Fruit fly (Drosophila melanogaster): ENCODE results near the gene CG5902.

Gene CG5902

DNA sequence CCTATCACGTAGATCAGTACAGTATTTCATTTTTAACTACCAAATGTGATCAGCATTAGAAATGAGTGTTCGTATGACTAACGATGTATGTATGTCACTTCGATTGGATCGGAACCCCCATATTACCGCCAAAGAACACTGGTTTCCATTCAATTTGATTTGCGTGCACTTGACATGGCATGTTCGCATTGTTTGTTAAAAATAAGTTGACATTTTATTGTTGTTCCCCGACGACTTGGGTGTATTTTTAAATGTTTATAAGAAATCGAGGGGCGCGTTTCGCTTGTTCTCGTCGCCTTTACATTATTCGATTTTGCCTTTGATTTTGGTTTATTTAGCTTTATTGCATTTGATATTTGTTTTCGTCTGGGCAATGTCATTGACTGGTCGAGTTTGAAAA is 29.0 kb downstream of the CG5902 start:
- TF ChIP-seq h (optimal IDR thresholded peaks at IDR 0.05) (no peak), insv (optimal IDR thresholded peaks at IDR 0.05) (no peak), Sin3A (optimal IDR thresholded peaks at IDR 0.05) (no peak), Myc (optimal IDR thresholded peaks at IDR 0.05) (no peak), psq (optimal IDR thresholded peaks at IDR 0.05) (no peak), ttk (optimal IDR thresholded peaks at IDR 0.05) (no peak)

DNA sequence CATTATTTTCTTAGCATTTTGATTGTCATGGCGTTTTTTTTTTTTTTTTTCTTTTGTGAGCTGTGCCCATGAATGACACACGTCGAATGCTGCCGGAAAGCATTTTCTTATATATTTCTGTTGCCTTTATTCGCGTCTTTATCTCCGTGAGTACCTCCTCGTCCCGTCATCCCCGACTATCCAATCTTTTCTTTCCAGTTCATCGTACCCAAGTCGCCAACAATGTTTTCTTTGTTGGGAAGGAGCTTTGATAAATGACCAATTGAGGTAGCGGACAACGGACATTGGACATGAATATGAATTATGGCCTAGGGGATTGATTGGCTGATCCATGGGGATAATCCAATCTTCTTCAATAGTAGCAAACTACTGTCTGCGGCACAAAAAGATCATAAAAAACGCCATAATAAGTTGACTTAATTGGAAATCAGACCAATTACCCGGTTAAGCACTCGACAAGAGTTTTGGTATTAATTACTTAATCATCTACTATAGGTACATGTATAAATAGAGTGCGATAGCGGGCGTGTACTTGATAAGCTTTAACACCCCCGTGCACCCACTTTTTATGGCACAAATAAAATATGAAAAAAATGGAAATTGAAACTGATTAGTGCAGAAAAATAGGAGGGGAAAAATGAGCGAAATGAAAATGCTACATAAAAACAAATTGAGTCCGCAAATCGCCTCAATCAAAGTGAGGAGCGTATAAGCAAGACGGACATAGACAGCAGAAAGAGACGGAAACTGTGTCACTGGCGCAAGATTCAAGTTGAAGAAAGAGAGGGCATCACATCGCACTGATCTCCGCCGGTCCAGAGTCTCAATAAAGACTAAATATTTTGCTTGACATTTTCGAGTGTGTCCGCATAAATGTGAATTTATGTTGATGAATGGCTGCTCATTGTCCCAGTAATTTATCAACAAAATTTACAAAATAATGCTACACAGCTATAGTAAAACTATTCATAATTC is 29.8 kb downstream of the CG5902 start:
- TF ChIP-seq insv (optimal IDR thresholded peaks at IDR 0.05) (no peak), ttk (optimal IDR thresholded peaks at IDR 0.05) (no peak), h (optimal IDR thresholded peaks at IDR 0.05) (no peak), Sin3A (optimal IDR thresholded peaks at IDR 0.05) (no peak), psq (optimal IDR thresholded peaks at IDR 0.05) (no peak), Myc (optimal IDR thresholded peaks at IDR 0.05) (no peak)

DNA sequence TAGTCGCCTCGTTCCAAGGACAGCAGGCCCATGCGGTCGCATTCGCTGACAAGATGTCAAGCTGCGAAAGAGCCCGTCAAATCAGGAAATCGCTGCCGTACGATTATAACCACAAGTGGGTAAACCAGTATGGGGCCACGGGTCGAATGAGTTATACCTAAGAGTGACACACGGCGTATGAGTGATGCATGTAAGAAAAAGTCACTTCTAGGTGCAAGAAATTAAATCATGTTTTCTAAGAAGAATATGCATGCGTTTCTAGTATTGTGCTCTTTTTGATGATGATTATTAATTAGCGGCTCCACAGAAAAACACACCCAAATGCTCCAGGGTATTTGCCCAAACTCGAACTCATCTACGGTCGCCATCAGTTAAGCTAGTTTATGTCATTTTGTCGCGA is 31.2 kb downstream of the CG5902 start:
- TF ChIP-seq Myc (optimal IDR thresholded peaks at IDR 0.05) (no peak), psq (optimal IDR thresholded peaks at IDR 0.05) (no peak), ttk (optimal IDR thresholded peaks at IDR 0.05) (no peak), Sin3A (optimal IDR thresholded peaks at IDR 0.05) (no peak), h (optimal IDR thresholded peaks at IDR 0.05) (no peak), insv (optimal IDR thresholded peaks at IDR 0.05) (no peak)

DNA sequence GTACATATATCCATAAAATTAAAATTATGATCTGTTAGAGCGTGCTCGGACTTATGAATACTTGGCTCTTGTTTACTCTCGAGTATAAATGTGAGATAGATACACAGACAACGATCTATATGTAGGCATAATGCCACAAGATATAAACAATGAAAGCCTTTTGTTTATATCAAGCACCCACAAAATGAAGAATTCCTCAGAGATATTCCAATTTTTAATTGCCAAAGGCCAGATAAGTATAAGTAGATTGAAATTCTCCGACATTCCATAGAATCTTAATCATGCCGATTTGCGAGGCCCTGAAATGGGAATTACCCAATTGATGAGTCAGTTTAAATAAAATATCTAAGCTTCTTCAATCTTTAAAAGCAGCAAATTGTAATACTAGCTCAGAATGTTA is 35.5 kb downstream of the CG5902 start:
- TF ChIP-seq ttk (optimal IDR thresholded peaks at IDR 0.05), result no peak
- TF ChIP-seq Sin3A (optimal IDR thresholded peaks at IDR 0.05), result no peak
- TF ChIP-seq h (optimal IDR thresholded peaks at IDR 0.05), result no peak
- TF ChIP-seq Myc (optimal IDR thresholded peaks at IDR 0.05), result no peak
- TF ChIP-seq psq (optimal IDR thresholded peaks at IDR 0.05), result no peak
- TF ChIP-seq insv (optimal IDR thresholded peaks at IDR 0.05), result no peak

DNA sequence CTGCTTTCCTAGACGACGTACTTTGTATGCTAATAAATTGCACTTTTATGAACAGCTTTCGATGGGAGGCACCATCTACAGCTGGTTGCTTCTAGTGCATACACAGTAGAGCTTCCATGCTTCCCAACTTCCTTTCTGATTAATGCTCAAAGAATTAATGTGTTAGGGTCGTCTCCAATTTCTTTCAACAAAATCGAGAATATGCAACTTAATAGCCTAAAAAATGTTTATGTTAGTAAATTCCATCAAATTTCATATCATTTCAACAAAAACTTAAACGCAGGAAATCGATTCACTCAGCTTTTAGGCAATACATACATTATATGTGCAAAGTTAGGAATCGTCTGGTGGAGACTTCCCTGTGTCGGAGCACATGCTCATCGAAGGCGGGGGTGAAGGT is 37.7 kb downstream of the CG5902 start:
- TF ChIP-seq h (optimal IDR thresholded peaks at IDR 0.05), result no peak
- no peak for TF ChIP-seq Sin3A (optimal IDR thresholded peaks at IDR 0.05)
- TF ChIP-seq ttk (optimal IDR thresholded peaks at IDR 0.05), result no peak
- no peak for TF ChIP-seq psq (optimal IDR thresholded peaks at IDR 0.05)
- no peak for TF ChIP-seq insv (optimal IDR thresholded peaks at IDR 0.05)
- TF ChIP-seq Myc (optimal IDR thresholded peaks at IDR 0.05), result no peak

DNA sequence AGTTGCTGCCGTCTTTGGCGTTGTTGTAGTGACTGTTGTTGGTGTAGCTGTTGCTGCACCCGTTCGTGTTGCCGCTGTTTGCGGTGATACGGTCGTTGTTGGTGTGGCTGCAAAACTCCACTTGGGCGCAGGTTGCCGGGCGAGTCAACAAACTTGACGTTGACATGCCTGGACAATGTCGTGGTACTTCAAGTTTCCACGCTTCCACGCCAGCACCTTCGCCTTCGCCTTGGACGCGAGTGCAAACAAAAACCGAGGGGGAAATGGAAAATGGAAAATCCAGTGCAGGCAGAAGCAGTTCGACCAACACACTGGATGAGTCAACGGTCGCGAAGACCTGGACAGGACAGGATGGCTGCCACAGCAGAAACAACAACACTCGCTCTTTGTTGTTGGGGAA is 38.2 kb downstream of the CG5902 start:
- TF ChIP-seq ttk (optimal IDR thresholded peaks at IDR 0.05) (peak; percentile 87), h (optimal IDR thresholded peaks at IDR 0.05) (no peak), Sin3A (optimal IDR thresholded peaks at IDR 0.05) (no peak)

DNA sequence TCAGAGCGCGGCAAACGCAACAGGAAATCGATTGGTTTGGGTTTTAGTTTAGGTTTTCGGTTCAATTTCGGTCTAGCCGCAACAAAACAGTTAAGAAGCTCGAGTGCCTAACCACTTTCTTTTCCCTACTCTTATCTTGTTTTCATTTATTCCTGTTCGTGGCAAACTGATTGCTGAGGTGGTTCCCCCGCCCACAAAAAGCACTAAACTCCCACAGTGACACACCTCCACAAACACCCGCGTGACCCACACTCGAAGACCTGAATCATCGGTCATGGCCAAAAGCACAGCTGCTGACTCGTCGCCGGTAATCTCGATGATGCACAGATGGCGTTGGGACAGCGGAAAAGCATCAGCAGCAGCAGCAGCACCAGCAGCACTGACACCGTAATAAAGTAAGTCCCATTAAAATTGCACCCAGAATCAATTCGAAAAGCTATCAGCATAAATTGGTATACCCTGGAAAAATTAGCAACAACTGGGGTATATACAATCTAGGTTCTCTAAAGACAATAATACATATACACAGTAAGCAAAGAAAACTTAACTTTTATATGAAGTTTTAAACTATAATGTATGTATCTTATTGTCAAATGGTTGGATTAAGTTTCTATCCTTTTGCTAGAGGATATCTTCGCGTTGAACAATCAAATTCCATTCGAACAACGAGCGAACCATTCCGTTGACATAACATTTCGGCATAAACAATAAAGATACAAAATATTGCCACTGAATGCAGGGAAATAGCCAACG is 39.4 kb downstream of the CG5902 start:
- TF ChIP-seq Myc (optimal IDR thresholded peaks at IDR 0.05), result no peak
- TF ChIP-seq h (optimal IDR thresholded peaks at IDR 0.05), result no peak
- no peak for TF ChIP-seq ttk (optimal IDR thresholded peaks at IDR 0.05)
- no peak for TF ChIP-seq psq (optimal IDR thresholded peaks at IDR 0.05)

DNA sequence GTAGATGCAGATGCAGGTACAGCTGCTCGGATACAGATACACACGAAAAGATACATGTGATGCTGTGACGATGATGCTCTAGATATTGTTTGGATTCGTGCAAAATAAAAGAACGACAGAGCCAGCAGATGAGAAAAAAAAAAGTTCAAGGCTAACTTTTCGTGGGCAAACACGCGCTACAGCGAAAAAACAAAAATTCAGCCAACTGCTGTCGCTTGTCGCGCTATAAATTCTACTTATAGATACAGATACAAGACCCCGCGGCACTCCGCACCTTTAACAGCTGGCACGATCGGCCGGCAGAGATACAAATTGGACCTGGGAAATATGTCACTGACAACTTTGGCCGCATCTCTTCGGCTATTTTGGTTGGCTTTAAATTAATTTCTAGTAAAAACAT is 40.1 kb downstream of the CG5902 start:
- no peak for TF ChIP-seq psq (optimal IDR thresholded peaks at IDR 0.05)
- no peak for TF ChIP-seq Myc (optimal IDR thresholded peaks at IDR 0.05)
- TF ChIP-seq ttk (optimal IDR thresholded peaks at IDR 0.05), result no peak
- TF ChIP-seq Sin3A (optimal IDR thresholded peaks at IDR 0.05), result no peak
- TF ChIP-seq h (optimal IDR thresholded peaks at IDR 0.05), result no peak

DNA sequence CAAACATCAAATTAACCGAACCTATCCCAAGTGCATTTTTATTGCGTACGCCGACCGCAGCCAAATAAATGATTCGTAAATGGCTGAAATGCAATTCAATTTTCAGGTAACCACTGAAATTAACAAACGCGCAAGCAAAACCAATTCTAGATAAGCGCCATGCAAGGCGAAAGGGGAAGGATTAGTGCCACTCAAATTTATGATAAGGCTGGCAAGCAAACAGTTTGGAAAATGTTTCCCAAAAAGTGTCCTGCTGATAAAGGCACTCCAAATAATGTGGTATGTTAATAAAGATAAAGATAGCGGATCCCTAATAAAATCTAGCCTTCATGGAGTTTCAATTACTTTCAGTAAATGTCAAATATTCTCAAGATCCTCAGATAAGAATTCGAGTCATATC is 40.8 kb downstream of the CG5902 start:
- TF ChIP-seq insv (optimal IDR thresholded peaks at IDR 0.05) (no peak), h (optimal IDR thresholded peaks at IDR 0.05) (no peak), Sin3A (optimal IDR thresholded peaks at IDR 0.05) (no peak), ttk (optimal IDR thresholded peaks at IDR 0.05) (no peak), psq (optimal IDR thresholded peaks at IDR 0.05) (no peak), Myc (optimal IDR thresholded peaks at IDR 0.05) (no peak)

DNA sequence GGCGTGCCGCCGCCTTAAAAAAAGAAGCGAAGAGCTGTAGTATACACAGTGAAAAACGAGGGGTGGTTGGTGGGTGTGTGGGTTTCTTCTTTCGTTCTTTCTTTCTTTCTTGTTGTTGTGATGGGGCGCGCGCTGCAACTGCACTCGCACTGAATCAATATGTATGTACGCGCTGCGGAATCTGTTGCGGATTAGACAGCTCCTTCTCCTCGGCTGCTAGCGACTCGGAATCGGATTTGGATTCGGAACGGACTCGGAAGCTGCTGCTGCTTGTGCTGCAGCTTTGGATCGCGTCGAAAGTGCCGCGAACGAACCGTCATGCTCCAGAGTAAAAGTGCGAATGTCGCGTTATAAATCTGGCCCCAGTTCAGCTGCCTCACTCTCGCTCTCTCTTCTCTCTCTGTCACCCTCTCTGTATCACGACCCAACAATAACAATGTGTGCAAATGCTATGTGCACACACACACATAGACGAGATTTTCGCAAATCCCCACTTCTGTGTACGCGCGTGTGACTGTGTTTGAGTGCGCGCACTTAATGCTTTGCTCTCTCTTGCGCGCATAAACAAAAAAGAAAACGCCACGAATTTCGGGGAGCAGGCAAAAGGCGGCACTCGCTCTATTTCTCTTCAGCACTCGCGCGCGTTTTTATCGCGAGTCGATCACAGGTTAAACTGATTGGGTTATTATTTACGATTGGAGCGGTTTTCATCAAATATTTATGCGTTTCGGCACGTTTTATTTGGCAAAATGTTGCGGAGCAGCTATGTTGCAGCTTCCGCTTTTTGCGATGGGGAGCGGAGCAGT is 44.8 kb downstream of the CG5902 start:
- TF ChIP-seq ttk (optimal IDR thresholded peaks at IDR 0.05) (no peak), Sin3A (optimal IDR thresholded peaks at IDR 0.05) (no peak), psq (optimal IDR thresholded peaks at IDR 0.05) (no peak), insv (optimal IDR thresholded peaks at IDR 0.05) (no peak), h (optimal IDR thresholded peaks at IDR 0.05) (no peak)

DNA sequence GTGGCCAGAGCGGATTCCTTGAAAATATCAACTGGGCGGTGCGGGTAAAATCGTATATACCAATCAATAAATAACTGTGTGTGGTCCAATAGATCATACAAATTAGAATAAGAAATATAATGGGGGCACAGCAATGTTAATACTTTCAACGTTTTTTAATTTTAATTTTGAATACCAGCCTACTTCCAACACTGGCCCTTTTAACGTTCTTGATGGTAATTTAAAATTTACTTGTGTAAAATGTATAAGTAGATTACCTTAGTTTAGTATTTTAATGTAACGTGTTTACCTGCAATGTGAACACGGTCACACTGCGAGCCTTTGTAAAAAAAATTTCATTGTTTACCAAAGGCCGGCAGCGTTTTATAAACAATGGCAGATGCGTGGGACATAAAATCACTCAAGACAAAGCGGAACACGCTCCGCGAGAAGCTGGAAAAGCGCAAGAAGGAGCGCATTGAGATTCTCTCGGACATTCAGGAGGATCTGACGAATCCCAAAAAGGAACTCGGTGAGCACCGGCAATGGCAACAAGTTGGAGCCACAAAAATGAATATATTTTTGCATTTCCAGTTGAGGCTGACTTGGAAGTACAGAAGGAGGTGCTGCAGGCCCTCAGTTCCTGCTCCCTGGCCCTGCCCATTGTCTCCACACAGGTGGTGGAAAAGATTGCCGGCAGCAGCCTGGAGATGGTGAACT is 45.5 kb downstream of the CG5902 start, which contains the start of the genes KrT95D and Mettl3:
Gene KrT95D, minus strand, starts transcription at position 3 of the 699 bp plus-strand sequence.
Gene Mettl3, plus strand, starts transcription at position 333 of the 699 bp plus-strand sequence.
- TF ChIP-seq h (optimal IDR thresholded peaks at IDR 0.05) (no peak), insv (optimal IDR thresholded peaks at IDR 0.05) (no peak), Sin3A (optimal IDR thresholded peaks at IDR 0.05) (peak; percentile 68)
